Worm (Caenorhabditis elegans): Measurements from ENCODE around the gene srx-137.

- TF ChIP-seq nhr-77 (tag; optimal IDR thresholded peaks at IDR 0.05) (no peak), nhr-25 (tag; optimal IDR thresholded peaks at IDR 0.05) (no peak), nhr-11 (tag; optimal IDR thresholded peaks at IDR 0.05) (no peak), nhr-12 (tag; optimal IDR thresholded peaks at IDR 0.05) (no peak), ztf-11 (tag; optimal IDR thresholded peaks at IDR 0.05) (no peak), unc-62 (GFP tag; optimal IDR thresholded peaks at IDR 0.05) (no peak), lin-39 (tag; optimal IDR thresholded peaks at IDR 0.05) (no peak), nhr-237 (tag; optimal IDR thresholded peaks at IDR 0.05) (no peak), R02D3.7 (tag; optimal IDR thresholded peaks at IDR 0.05) (no peak), dmd-4 (tag; optimal IDR thresholded peaks at IDR 0.05) (no peak), unc-39 (tag; optimal IDR thresholded peaks at IDR 0.05) (no peak)
Measured at ce11 chrV:13872895-13873294, 10.3 kb downstream of the srx-137 start, which contains the start of gene cpt-5.
